Worm (Caenorhabditis elegans) whole organism, L4 larva: ENCODE data around the gene T26H5.10.

ENCODE experiments used
- D1046.2 ChIP-seq: fragments of 200-800 bp; sonication (Bioruptor generic); IDR thresholded peaks from 2 replicates; pipeline ENCODE4 v1.3.6; 2022; ENCODE audit warnings: missing genetic modification characterization, missing compliant biosample characterization
- F26F4.8 ChIP-seq: fragments of 200-800 bp; sonication (Bioruptor generic); conservative IDR thresholded peaks from 2 replicates; pipeline ENCODE4 v1.3.6; 2022; ENCODE audit warnings: missing genetic modification characterization, missing compliant biosample characterization
- F44E2.7 ChIP-seq: fragments of 200-800 bp; sonication (Bioruptor generic); IDR thresholded peaks from 2 replicates; pipeline ENCODE4 v2.1.2; 2022; ENCODE audit warnings: missing genetic modification characterization, missing compliant biosample characterization
- Y5F2A.4 ChIP-seq: fragments of 200-800 bp; sonication (Bioruptor generic); optimal IDR thresholded peaks from 2 replicates; lab custom pipeline; 2018; ENCODE audit warnings: mild to moderate bottlenecking, missing genetic modification characterization, missing compliant biosample characterization
- ZK337.2 ChIP-seq: fragments of 200-800 bp; sonication (Bioruptor generic); IDR thresholded peaks from 2 replicates; pipeline ENCODE4 v1.3.6; 2022; ENCODE audit warnings: missing genetic modification reagents, missing genetic modification characterization, missing compliant biosample characterization
- arid-1 ChIP-seq: fragments of 200-800 bp; sonication (Bioruptor generic); conservative IDR thresholded peaks from 2 replicates; pipeline ENCODE4 v1.3.6; 2022; ENCODE audit warnings: missing genetic modification reagents, missing genetic modification characterization, missing compliant biosample characterization
- ceh-32 ChIP-seq: sonication (generic microtip); optimal IDR thresholded peaks from 2 replicates; lab custom pipeline; 2016; ENCODE audit warnings: mild to moderate bottlenecking, missing genetic modification characterization, missing compliant biosample characterization; ENCODE audit not compliant: poor library complexity
- ceh-62 ChIP-seq: sonication (generic microtip); optimal IDR thresholded peaks from 2 replicates; lab custom pipeline; 2017; ENCODE audit warnings: missing biosample characterization, missing genetic modification characterization
- ceh-82 ChIP-seq: sonication (generic microtip); optimal IDR thresholded peaks from 2 replicates; lab custom pipeline; 2017; ENCODE audit warnings: missing biosample characterization, missing genetic modification characterization
- daf-12 ChIP-seq: fragments of 150-350 bp; optimal IDR thresholded peaks from 2 replicates; lab custom pipeline; 2014; ENCODE audit warnings: missing biosample characterization, missing genetic modification reagents, missing genetic modification characterization
- daf-16 ChIP-seq, 3 experiments: sonication (generic microtip); optimal IDR thresholded peaks; 2 replicates each; lab custom pipeline; 2016 to 2017; ENCODE audit warnings: missing genetic modification characterization in 3 of 3, missing genetic modification reagents in 3 of 3, mild to moderate bottlenecking in 2 of 3, missing compliant biosample characterization in 2 of 3, missing biosample characterization in 1 of 3, moderate library complexity in 1 of 3
- daf-8 ChIP-seq: fragments of 200-800 bp; sonication (Bioruptor generic); IDR thresholded peaks from 2 replicates; pipeline ENCODE4 v1.3.6; 2022; ENCODE audit warnings: missing genetic modification characterization, missing compliant biosample characterization
- dmd-6 ChIP-seq: fragments of 200-800 bp; sonication (Bioruptor generic); IDR thresholded peaks from 2 replicates; pipeline ENCODE4 v1.3.6; 2022; ENCODE audit warnings: missing genetic modification reagents, missing genetic modification characterization, missing compliant biosample characterization
- dmd-8 ChIP-seq: fragments of 200-800 bp; sonication (Bioruptor generic); IDR thresholded peaks from 2 replicates; pipeline ENCODE4 v1.3.6; 2022; ENCODE audit warnings: missing genetic modification characterization, missing compliant biosample characterization
- dmd-9 ChIP-seq: fragments of 200-800 bp; sonication (Bioruptor generic); IDR thresholded peaks from 2 replicates; pipeline ENCODE4 v1.3.6; 2022; ENCODE audit warnings: missing genetic modification reagents, missing genetic modification characterization, missing compliant biosample characterization
- dve-1 ChIP-seq: sonication (generic microtip); optimal IDR thresholded peaks from 2 replicates; lab custom pipeline; 2017; ENCODE audit warnings: antibody characterized with exemption, mild to moderate bottlenecking, missing genetic modification characterization, missing compliant biosample characterization; ENCODE audit not compliant: insufficient read depth
- egl-27 ChIP-seq: sonication (generic microtip); optimal IDR thresholded peaks from 3 replicates; lab custom pipeline; 2017; ENCODE audit warnings: missing biosample characterization, missing genetic modification reagents, missing genetic modification characterization
- hif-1 ChIP-seq, 2 experiments: sonication (generic microtip); optimal IDR thresholded peaks; 2 replicates each; lab custom pipeline; 2016 to 2017; ENCODE audit warnings: missing compliant biosample characterization in 2 of 2, missing genetic modification characterization in 2 of 2, missing genetic modification reagents in 2 of 2, missing genotype in 2 of 2, mild to moderate bottlenecking in 1 of 2
- lin-15B ChIP-seq: fragments of 150-350 bp; sonication (generic microtip); optimal IDR thresholded peaks from 3 replicates; lab custom pipeline; 2014; ENCODE audit warnings: missing biosample characterization, missing genetic modification characterization
- lin-29 ChIP-seq: fragments of 200-800 bp; sonication (Bioruptor generic); IDR thresholded peaks from 2 replicates; pipeline ENCODE4 v1.3.6; 2022; ENCODE audit warnings: missing genetic modification reagents, missing genetic modification characterization, missing compliant biosample characterization
- lin-38 ChIP-seq: fragments of 200-800 bp; sonication (Bioruptor generic); IDR thresholded peaks from 2 replicates; pipeline ENCODE4 v1.3.6; 2022; ENCODE audit warnings: missing genetic modification reagents, missing genetic modification characterization, missing compliant biosample characterization
- madf-5 ChIP-seq, 2 experiments: fragments of 200-800 bp; sonication (Bioruptor generic); IDR thresholded peaks; 2 replicates each; pipeline ENCODE4 v1.3.6; 2022; ENCODE audit warnings: missing compliant biosample characterization in 2 of 2, missing genetic modification characterization in 2 of 2
- mxl-3 ChIP-seq: fragments of 200-800 bp; sonication (Bioruptor generic); optimal IDR thresholded peaks from 2 replicates; lab custom pipeline; 2018; ENCODE audit warnings: mild to moderate bottlenecking, missing genetic modification characterization, missing compliant biosample characterization
- nhr-237 ChIP-seq: sonication (generic microtip); optimal IDR thresholded peaks from 2 replicates; lab custom pipeline; 2017; ENCODE audit warnings: missing biosample characterization, missing genetic modification characterization
- nhr-28 ChIP-seq: fragments of 150-350 bp; optimal IDR thresholded peaks from 2 replicates; lab custom pipeline; 2014; ENCODE audit warnings: missing biosample characterization, missing genetic modification characterization
- nhr-48 ChIP-seq: sonication (generic microtip); optimal IDR thresholded peaks from 2 replicates; lab custom pipeline; 2016; ENCODE audit warnings: mild to moderate bottlenecking, missing genetic modification characterization, missing compliant biosample characterization
- nhr-6 ChIP-seq: fragments of 150-350 bp; optimal IDR thresholded peaks from 2 replicates; lab custom pipeline; 2014; ENCODE audit warnings: missing biosample characterization, missing genetic modification characterization
- nhr-76 ChIP-seq: fragments of 150-350 bp; optimal IDR thresholded peaks from 2 replicates; lab custom pipeline; 2014; ENCODE audit warnings: missing biosample characterization, missing genetic modification characterization
- nhr-77 ChIP-seq: fragments of 150-350 bp; optimal IDR thresholded peaks from 2 replicates; lab custom pipeline; 2014; ENCODE audit warnings: missing biosample characterization, missing genetic modification characterization
- pha-4 ChIP-seq, 2 experiments: fragments of 150-350 bp in 1 of 2; fragments of 200-800 bp in 1 of 2; sonication (Bioruptor generic) in 1 of 2; IDR thresholded peaks in 1 of 2; optimal IDR thresholded peaks in 1 of 2; 2 replicates each; pipeline versions ENCODE4 v1.3.6 to Lab custom; 2014 to 2022; ENCODE audit warnings: missing genetic modification characterization in 2 of 2, missing genetic modification reagents in 2 of 2, missing biosample characterization in 1 of 2, missing compliant biosample characterization in 1 of 2
- pqm-1 ChIP-seq: sonication (generic microtip); optimal IDR thresholded peaks from 2 replicates; lab custom pipeline; 2017; ENCODE audit warnings: missing biosample characterization, missing genetic modification characterization
- skn-1 ChIP-seq: fragments of 150-350 bp; optimal IDR thresholded peaks from 2 replicates; lab custom pipeline; 2014; ENCODE audit warnings: missing biosample characterization, missing genetic modification characterization
- tag-97 ChIP-seq: fragments of 200-800 bp; sonication (Bioruptor generic); IDR thresholded peaks from 2 replicates; pipeline ENCODE4 v1.3.6; 2022; ENCODE audit warnings: missing genetic modification characterization, missing compliant biosample characterization
- unc-130 ChIP-seq: sonication (generic microtip); optimal IDR thresholded peaks from 2 replicates; lab custom pipeline; 2016; ENCODE audit warnings: missing genetic modification reagents, missing genetic modification characterization, missing compliant biosample characterization
- unc-39 ChIP-seq: sonication (generic microtip); optimal IDR thresholded peaks from 2 replicates; lab custom pipeline; 2017; ENCODE audit warnings: missing biosample characterization, missing genetic modification characterization
- unc-62 ChIP-seq, 3 experiments: fragments of 150-350 bp in 1 of 3; sonication (generic microtip); optimal IDR thresholded peaks in 2 of 3; peaks in 1 of 3; 1 replicate in 1 of 3; 2 replicates in 2 of 3; lab custom pipeline; 2014 to 2017; ENCODE audit warnings: missing biosample characterization in 3 of 3, missing genetic modification characterization in 3 of 3, missing genetic modification reagents in 3 of 3, missing genotype in 1 of 3

T26H5.10 gene

ce11 chrV:15448408-15448807 is 4.8 kb upstream of the T26H5.10 start, which contains the start of gene T26H5.4 (continued):
- TF ChIP-seq nhr-28 (tag; lab: Kevin White, UChicago) = peak; percentile 18

ce11 chrV:15445437-15445836 is 1.8 kb upstream of the T26H5.10 start, which contains the start of gene srh-239:
Gene srh-239 (plus strand): TSS chrV:15445737.
- TF ChIP-seq ceh-62 (no peak), egl-27 (tag; lab: Kevin White, UChicago) (no peak), arid-1 (GFP tag; lab: Robert Waterston, UW) (no peak), dmd-9 (GFP tag; lab: Robert Waterston, UW) (no peak), skn-1 (tag; lab: Kevin White, UChicago) (no peak), pha-4 (GFP tag; IDR thresholded peaks at IDR 0.05; lab: Robert Waterston, UW) (no peak), pha-4 (tag; optimal IDR thresholded peaks at IDR 0.05; lab: Kevin White, UChicago) (no peak), lin-38 (no peak), ceh-32 (tag; lab: Kevin White, UChicago) (no peak), F26F4.8 (GFP tag; lab: Robert Waterston, UW) (no peak)

ce11 chrV:15444615-15445014 is 1.0 kb upstream of the T26H5.10 start, which contains the start of gene T26H5.9:
Gene T26H5.9 (plus strand): TSS chrV:15444916.
- TF ChIP-seq dmd-8 (GFP tag; lab: Robert Waterston, UW) (no peak), tag-97 (no peak), nhr-28 (tag; lab: Kevin White, UChicago) (peak; percentile 45), daf-16 (GFP tag; optimal IDR thresholded peaks at IDR 0.05; lab: Kevin White, UChicago) (no peak), daf-16 (tag; optimal IDR thresholded peaks at IDR 0.05; lab: Kevin White, UChicago) (peak; percentile 39), pqm-1 (tag; lab: Kevin White, UChicago) (peak; percentile 12), unc-62 (GFP tag; optimal IDR thresholded peaks at IDR 0.05 in 1 of 2; lab: Kevin White, UChicago) (peak in 1 of 2 experiments; percentile 92), unc-62 (tag; optimal IDR thresholded peaks at IDR 0.05; lab: Kevin White, UChicago) (no peak)
- TF ChIP-seq, all 104 proteins: peak for 4

ce11 chrV:15444188-15444587 is 580 bp upstream of the T26H5.10 start, which contains the start of gene T26H5.11:
Gene T26H5.11 (minus strand): TSS chrV:15444288.
- TF ChIP-seq ceh-82 (tag; lab: Kevin White, UChicago) = no peak
- no peak for TF ChIP-seq ZK337.2 (GFP tag; lab: Robert Waterston, UW)
- TF ChIP-seq mxl-3 = no peak
- no peak for TF ChIP-seq daf-8
- TF ChIP-seq madf-5 (GFP tag; IDR thresholded peaks at IDR 0.05; lab: Robert Waterston, UW) = no peak
- no peak for TF ChIP-seq hif-1 (tag; optimal IDR thresholded peaks at IDR 0.05; lab: Kevin White, UChicago)
- no peak for TF ChIP-seq nhr-77 (tag; lab: Kevin White, UChicago)
- no peak for TF ChIP-seq lin-38
- no peak for TF ChIP-seq D1046.2
- TF ChIP-seq lin-29 (GFP tag; lab: Robert Waterston, UW) = no peak
- TF ChIP-seq pqm-1 (tag; lab: Kevin White, UChicago) = no peak

ce11 chrV:15442384-15442783 is 1.2 kb downstream of the T26H5.10 start:
- TF ChIP-seq tag-97 = no peak
- no peak for TF ChIP-seq daf-12 (tag; lab: Kevin White, UChicago)
- no peak for TF ChIP-seq nhr-76 (tag; lab: Kevin White, UChicago)
- TF ChIP-seq pha-4 (GFP tag; IDR thresholded peaks at IDR 0.05; lab: Robert Waterston, UW) = no peak
- no peak for TF ChIP-seq pha-4 (tag; optimal IDR thresholded peaks at IDR 0.05; lab: Kevin White, UChicago)
- no peak for TF ChIP-seq nhr-237 (tag; lab: Kevin White, UChicago)
- TF ChIP-seq nhr-77 (tag; lab: Kevin White, UChicago) = no peak
- TF ChIP-seq Y5F2A.4 (GFP tag; lab: Kevin White, UChicago) = no peak
- no peak for TF ChIP-seq F44E2.7 (GFP tag; lab: Robert Waterston, UW)

ce11 chrV:15436133-15436532 is 7.5 kb downstream of the T26H5.10 start:
- TF ChIP-seq dmd-6 (GFP tag; lab: Robert Waterston, UW) = peak; percentile 95; the same call in 1 of the 2 replicates
- peak; percentile 51 for TF ChIP-seq dve-1 (tag; lab: Kevin White, UChicago)
- TF ChIP-seq unc-130 = no peak
- peak; percentile 72 for TF ChIP-seq nhr-28 (tag; lab: Kevin White, UChicago)
- no peak for TF ChIP-seq daf-16 (GFP tag; optimal IDR thresholded peaks at IDR 0.05; lab: Kevin White, UChicago)
- TF ChIP-seq daf-16 (tag; optimal IDR thresholded peaks at IDR 0.05; lab: Kevin White, UChicago) = peak; percentile 71
- no peak for TF ChIP-seq lin-15B
- peak; percentile 66 for TF ChIP-seq nhr-6 (tag; lab: Kevin White, UChicago)
- peak; percentile 25 for TF ChIP-seq nhr-48 (tag; lab: Kevin White, UChicago)
- no peak for TF ChIP-seq unc-39 (tag; lab: Kevin White, UChicago)
- TF ChIP-seq nhr-77 (tag; lab: Kevin White, UChicago) = peak; percentile 10
- TF ChIP-seq pqm-1 (tag; lab: Kevin White, UChicago) = peak; percentile 88
